Worm (Caenorhabditis elegans): ENCODE results near the gene nhr-50.

- TF ChIP-seq ama-1 (optimal IDR thresholded peaks at IDR 0.05), result no peak
- TF ChIP-seq ceh-19 (GFP tag; optimal IDR thresholded peaks at IDR 0.05), result no peak
- no peak for TF ChIP-seq lim-6 (tag; optimal IDR thresholded peaks at IDR 0.05)
- no peak for TF ChIP-seq fkh-10 (GFP tag; optimal IDR thresholded peaks at IDR 0.05)
- TF ChIP-seq tbx-2 (tag; optimal IDR thresholded peaks at IDR 0.05), result no peak
- TF ChIP-seq ref-2 (tag; optimal IDR thresholded peaks at IDR 0.05), result no peak
- TF ChIP-seq hlh-8 (tag; optimal IDR thresholded peaks at IDR 0.05), result no peak
These were observed 46.1 kb upstream of the nhr-50 start, which contains the start of gene ZK285.2 for ce11 chrV:16046573-16046972.

Measured in whole organism, late embryonic.